Worm (Caenorhabditis elegans): Measurements from ENCODE around the gene fbxa-77.

- TF ChIP-seq fax-1 (tag; optimal IDR thresholded peaks at IDR 0.05) = no peak
- no peak for TF ChIP-seq unc-55 (GFP tag; optimal IDR thresholded peaks at IDR 0.05)
- TF ChIP-seq che-1 (tag; optimal IDR thresholded peaks at IDR 0.05) = no peak
- TF ChIP-seq unc-86 (tag; optimal IDR thresholded peaks at IDR 0.05) = no peak
- TF ChIP-seq nhr-11 (tag; optimal IDR thresholded peaks at IDR 0.05) = no peak
- no peak for TF ChIP-seq hlh-13 (GFP tag; optimal IDR thresholded peaks at IDR 0.05)
Measured at ce11 chrIII:1288473-1289056, 39.3 kb downstream of the fbxa-77 start, which contains the start of gene fbxa-50.

All from whole organism, late embryonic.